Fruit fly (Drosophila melanogaster) S2 (cell line): ENCODE measurements around the gene Best1.

ENCODE experiments used
- CG8478 ChIP-seq: fragments of >200 bp; optimal IDR thresholded peaks from 2 replicates; lab custom pipeline; 2018
- CTCF ChIP-seq, 2 experiments: fragments of >200 bp; optimal IDR thresholded peaks; 2 replicates each; lab custom pipeline; 2018

DNA sequence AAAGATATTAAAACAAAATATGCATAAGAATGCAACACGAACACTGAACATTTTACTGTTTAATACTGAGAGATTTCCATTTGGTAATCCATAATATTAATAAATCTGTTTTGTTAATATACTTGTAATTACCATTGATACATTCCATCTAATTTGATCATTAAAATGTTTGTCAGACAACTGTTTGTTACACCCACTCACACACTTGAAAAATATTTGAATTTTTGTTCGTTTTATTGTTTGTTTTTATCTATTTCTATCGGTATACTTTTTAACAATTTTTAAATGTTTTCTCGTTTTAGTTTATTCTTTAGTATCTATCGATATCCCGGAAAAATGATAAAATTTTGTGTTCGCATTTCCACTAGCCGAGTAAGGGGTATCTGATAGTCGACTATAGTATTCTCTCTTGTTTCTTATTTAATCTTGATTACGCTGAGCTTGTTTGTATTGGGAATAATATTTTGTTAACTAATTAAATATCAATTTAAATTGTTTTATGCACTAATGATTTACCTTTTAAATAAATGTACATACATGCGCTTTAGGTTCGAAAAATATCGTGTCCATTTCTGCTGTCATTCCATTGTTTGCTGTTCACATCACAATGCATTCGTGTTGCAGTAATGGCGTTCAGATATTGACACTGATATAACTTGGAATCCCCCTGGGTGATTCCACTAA is 18.3 kb downstream of the Best1 start, which contains the start of gene CG34303:
- TF ChIP-seq CG8478 = no peak
- no peak for TF ChIP-seq CTCF (optimal IDR thresholded peaks at IDR 0.05; lab: Kevin White, UChicago)
